Worm (Caenorhabditis elegans) whole organism, L1 larva: Measurements from ENCODE around the gene mrps-35.

Source experiments
- C04F5.9 ChIP-seq: sonication (generic microtip); optimal IDR thresholded peaks from 2 replicates; lab custom pipeline; 2016; ENCODE audit warnings: missing genetic modification characterization, missing compliant biosample characterization
- C16A3.4 ChIP-seq: fragments of 150-350 bp; optimal IDR thresholded peaks from 2 replicates; lab custom pipeline; 2014; ENCODE audit warnings: missing biosample characterization, missing genetic modification characterization
- aha-1 ChIP-seq: fragments of 150-350 bp; optimal IDR thresholded peaks from 2 replicates; lab custom pipeline; 2014; ENCODE audit warnings: missing biosample characterization, missing genetic modification characterization
- ceh-63 ChIP-seq: fragments of 200-800 bp; sonication (Bioruptor generic); optimal IDR thresholded peaks from 2 replicates; lab custom pipeline; 2018; ENCODE audit warnings: mild to moderate bottlenecking, missing genetic modification characterization, missing compliant biosample characterization
- ceh-88 ChIP-seq: fragments of 200-800 bp; sonication (Bioruptor generic); IDR thresholded peaks from 2 replicates; pipeline ENCODE4 v1.3.6; 2022; ENCODE audit warnings: missing genetic modification characterization, missing compliant biosample characterization
- ceh-90 ChIP-seq: sonication (generic microtip); optimal IDR thresholded peaks from 2 replicates; lab custom pipeline; 2016; ENCODE audit warnings: missing genetic modification characterization, missing compliant biosample characterization
- ces-1 ChIP-seq: fragments of 150-350 bp; optimal IDR thresholded peaks from 2 replicates; lab custom pipeline; 2014; ENCODE audit warnings: missing biosample characterization, missing genetic modification reagents, missing genetic modification characterization
- dsc-1 ChIP-seq: sonication (generic microtip); optimal IDR thresholded peaks from 2 replicates; lab custom pipeline; 2016; ENCODE audit warnings: mild to moderate bottlenecking, missing genetic modification characterization, missing compliant biosample characterization
- efl-1 ChIP-seq, 4 experiments: fragments of 150-350 bp; optimal IDR thresholded peaks in 3 of 4; peaks in 1 of 4; 1 replicate in 1 of 4; 2 replicates in 3 of 4; lab custom pipeline; 2014; ENCODE audit warnings: missing biosample characterization in 2 of 4, missing genetic modification characterization in 2 of 4, missing genetic modification reagents in 2 of 4
- elt-2 ChIP-seq: sonication (generic microtip); optimal IDR thresholded peaks from 2 replicates; lab custom pipeline; 2016; ENCODE audit warnings: missing genetic modification characterization, mild to moderate bottlenecking, inconsistent platforms, missing compliant biosample characterization, missing genetic modification reagents
- fkh-10 ChIP-seq: sonication (generic microtip); optimal IDR thresholded peaks from 2 replicates; lab custom pipeline; 2017; ENCODE audit warnings: missing biosample characterization, missing genetic modification reagents, missing genetic modification characterization
- hlh-17 ChIP-seq: fragments of 200-800 bp; sonication (Bioruptor generic); optimal IDR thresholded peaks from 2 replicates; lab custom pipeline; 2018; ENCODE audit warnings: missing genetic modification characterization, mild to moderate bottlenecking, missing compliant biosample characterization, moderate library complexity, borderline replicate concordance
- hlh-4 ChIP-seq: sonication (generic microtip); optimal IDR thresholded peaks from 2 replicates; lab custom pipeline; 2016; ENCODE audit warnings: mild to moderate bottlenecking, missing genetic modification characterization, missing compliant biosample characterization
- hpl-2 ChIP-seq: fragments of 150-350 bp; optimal IDR thresholded peaks from 2 replicates; lab custom pipeline; 2014; ENCODE audit warnings: missing biosample characterization, missing genetic modification reagents, missing genetic modification characterization
- jun-1 ChIP-seq: fragments of 150-350 bp; optimal IDR thresholded peaks from 2 replicates; lab custom pipeline; 2014; ENCODE audit warnings: missing biosample characterization, missing genetic modification reagents, missing genetic modification characterization
- lin-15B ChIP-seq: fragments of 150-350 bp; sonication (generic microtip); optimal IDR thresholded peaks from 3 replicates; lab custom pipeline; 2014; ENCODE audit warnings: missing biosample characterization, missing genetic modification characterization
- lin-39 ChIP-seq: fragments of 150-350 bp; optimal IDR thresholded peaks from 2 replicates; lab custom pipeline; 2014; ENCODE audit warnings: missing biosample characterization, missing genetic modification reagents, missing genetic modification characterization
- lir-3 ChIP-seq: sonication (generic microtip); optimal IDR thresholded peaks from 2 replicates; lab custom pipeline; 2016; ENCODE audit warnings: mild to moderate bottlenecking, missing genetic modification characterization, moderate library complexity, missing compliant biosample characterization; ENCODE audit not compliant: poor library complexity
- lsy-2 ChIP-seq, 2 experiments: fragments of 150-350 bp; optimal IDR thresholded peaks; 2 replicates each; lab custom pipeline; 2014; ENCODE audit warnings: missing biosample characterization in 2 of 2, missing genetic modification characterization in 2 of 2
- mdl-1 ChIP-seq, 2 experiments: fragments of 150-350 bp; optimal IDR thresholded peaks; 2 replicates each; lab custom pipeline; 2014 to 2017; ENCODE audit warnings: missing biosample characterization in 2 of 2, missing genetic modification characterization in 2 of 2, inconsistent platforms in 1 of 2
- mef-2 ChIP-seq: fragments of 150-350 bp; optimal IDR thresholded peaks from 2 replicates; lab custom pipeline; 2014; ENCODE audit warnings: missing biosample characterization, missing genetic modification characterization
- nhr-12 ChIP-seq: sonication (generic microtip); optimal IDR thresholded peaks from 2 replicates; lab custom pipeline; 2017; ENCODE audit warnings: missing biosample characterization, missing genetic modification characterization
- nhr-19 ChIP-seq: fragments of 200-800 bp; sonication (Bioruptor generic); conservative IDR thresholded peaks from 2 replicates; pipeline ENCODE4 v1.3.6; 2022; ENCODE audit warnings: missing genetic modification characterization, missing compliant biosample characterization
- nhr-20 ChIP-seq: sonication (generic microtip); optimal IDR thresholded peaks from 2 replicates; lab custom pipeline; 2016; ENCODE audit warnings: mild to moderate bottlenecking, missing genetic modification characterization, missing compliant biosample characterization
- nhr-237 ChIP-seq: fragments of 150-350 bp; optimal IDR thresholded peaks from 2 replicates; lab custom pipeline; 2014; ENCODE audit warnings: missing biosample characterization, missing genetic modification characterization
- nhr-71 ChIP-seq: sonication (generic microtip); optimal IDR thresholded peaks from 2 replicates; lab custom pipeline; 2016; ENCODE audit warnings: mild to moderate bottlenecking, missing genetic modification characterization, moderate library complexity, missing compliant biosample characterization
- pax-3 ChIP-seq: fragments of 200-800 bp; sonication (Bioruptor generic); optimal IDR thresholded peaks from 2 replicates; lab custom pipeline; 2018; ENCODE audit warnings: mild to moderate bottlenecking, missing genetic modification characterization, moderate library complexity, missing compliant biosample characterization
- pqm-1 ChIP-seq: sonication (generic microtip); optimal IDR thresholded peaks from 3 replicates; lab custom pipeline; 2017; ENCODE audit warnings: missing biosample characterization, missing genetic modification characterization
- sox-4 ChIP-seq: sonication (generic microtip); optimal IDR thresholded peaks from 2 replicates; lab custom pipeline; 2016; ENCODE audit warnings: missing genetic modification characterization, missing compliant biosample characterization
- tlp-1 ChIP-seq: fragments of 150-350 bp; optimal IDR thresholded peaks from 2 replicates; lab custom pipeline; 2014; ENCODE audit warnings: missing biosample characterization, missing genetic modification characterization
- unc-30 ChIP-seq: sonication (generic microtip); optimal IDR thresholded peaks from 2 replicates; lab custom pipeline; 2017; ENCODE audit warnings: missing biosample characterization, missing genetic modification characterization
- unc-62 ChIP-seq: fragments of 150-350 bp; optimal IDR thresholded peaks from 2 replicates; lab custom pipeline; 2014; ENCODE audit warnings: missing biosample characterization, missing genetic modification reagents, missing genetic modification characterization
- unc-86 ChIP-seq: sonication (generic microtip); optimal IDR thresholded peaks from 2 replicates; lab custom pipeline; 2016; ENCODE audit warnings: missing genetic modification characterization, missing compliant biosample characterization
- vab-15 ChIP-seq: sonication (generic microtip); optimal IDR thresholded peaks from 2 replicates; lab custom pipeline; 2017; ENCODE audit warnings: missing genotype, mild to moderate bottlenecking, missing genetic modification characterization, missing compliant biosample characterization
- zip-4 ChIP-seq: fragments of 200-800 bp; sonication (Bioruptor generic); optimal IDR thresholded peaks from 2 replicates; lab custom pipeline; 2018; ENCODE audit warnings: mild to moderate bottlenecking, missing genetic modification characterization, moderate library complexity, missing compliant biosample characterization
- ztf-11 ChIP-seq, 2 experiments: sonication (generic microtip); optimal IDR thresholded peaks; 2 replicates each; lab custom pipeline; 2016 to 2017; ENCODE audit warnings: missing genetic modification characterization in 2 of 2, missing biosample characterization in 1 of 2, missing compliant biosample characterization in 1 of 2

mrps-35 gene

DNA sequence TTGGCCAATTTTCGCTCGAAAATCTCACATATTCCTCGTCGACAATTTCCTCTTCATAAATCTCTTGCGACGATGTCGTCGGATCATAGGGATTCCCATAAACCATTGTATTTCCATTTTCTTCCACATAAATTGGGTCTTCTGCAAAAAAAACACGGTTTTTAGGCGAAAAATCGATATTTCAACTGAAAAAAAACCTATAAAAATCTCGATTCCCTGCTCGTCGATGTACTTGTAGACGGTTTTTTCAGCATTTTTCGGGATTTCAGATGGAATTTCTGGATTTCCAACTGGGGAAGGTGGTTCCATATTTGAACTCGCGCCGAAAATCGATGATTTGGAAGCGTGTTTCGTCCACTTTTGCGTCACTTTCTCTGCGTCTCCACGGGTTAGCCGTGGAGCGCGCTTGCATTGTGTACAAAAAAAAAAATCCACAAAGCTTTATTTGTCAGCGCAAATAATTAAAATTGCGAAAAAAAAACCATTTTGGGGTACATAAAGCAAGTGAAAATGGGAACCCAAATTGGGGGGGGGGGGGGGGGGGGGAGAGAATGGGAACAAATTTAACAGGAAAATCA lies 13.5 kb upstream of the mrps-35 start, which contains the start of gene Y39B6A.43 (continued):
- TF ChIP-seq aha-1 (tag; lab: Kevin White, UChicago), result peak; percentile 94
- peak; percentile 96 for TF ChIP-seq fkh-10 (GFP tag; lab: Kevin White, UChicago)
- peak; percentile 99 to 100 for TF ChIP-seq efl-1 (optimal IDR thresholded peaks at IDR 0.05; lab: Kevin White, UChicago)
- TF ChIP-seq efl-1 (GFP tag; optimal IDR thresholded peaks at IDR 0.05 in 1 of 2; lab: Kevin White, UChicago), result peak; percentile 93 to 100
- peak; percentile 85 for TF ChIP-seq lir-3 (tag; lab: Kevin White, UChicago)
- peak; percentile 88 for TF ChIP-seq nhr-237 (tag; lab: Kevin White, UChicago)
- TF ChIP-seq zip-4 (GFP tag; lab: Kevin White, UChicago), result peak; percentile 87
- peak; percentile 99 for TF ChIP-seq nhr-19 (GFP tag; lab: Robert Waterston, UW)
- peak; percentile 90 for TF ChIP-seq dsc-1
- no peak for TF ChIP-seq tlp-1 (tag; lab: Kevin White, UChicago)
- TF ChIP-seq ceh-63 (GFP tag; lab: Kevin White, UChicago), result no peak
- TF ChIP-seq lin-15B (tag; lab: Kevin White, UChicago), result peak; percentile 97
- TF ChIP-seq sox-4 (tag; lab: Kevin White, UChicago), result peak; percentile 66
- TF ChIP-seq nhr-20 (tag; lab: Kevin White, UChicago), result peak; percentile 95
- peak; percentile 97 for TF ChIP-seq lsy-2 (tag; optimal IDR thresholded peaks at IDR 0.05; lab: Kevin White, UChicago)
- TF ChIP-seq ceh-90 (tag; lab: Kevin White, UChicago), result peak; percentile 63
- peak; percentile 68 for TF ChIP-seq hlh-17 (GFP tag; lab: Kevin White, UChicago)
- TF ChIP-seq mef-2 (tag; lab: Kevin White, UChicago), result peak; percentile 31
- peak in 1 of 2 experiments; percentile 88 for TF ChIP-seq ztf-11 (tag; optimal IDR thresholded peaks at IDR 0.05; lab: Kevin White, UChicago)
- peak; percentile 86 for TF ChIP-seq ceh-88 (GFP tag; lab: Robert Waterston, UW)
- TF ChIP-seq C04F5.9 (tag; lab: Kevin White, UChicago), result peak; percentile 80
- peak; percentile 96 for TF ChIP-seq hpl-2 (GFP tag; lab: Kevin White, UChicago)
- peak in 1 of 2 experiments; percentile 89 for TF ChIP-seq mdl-1 (tag; optimal IDR thresholded peaks at IDR 0.05; lab: Kevin White, UChicago)
- TF ChIP-seq C16A3.4, result peak; percentile 98
- TF ChIP-seq unc-62 (GFP tag; lab: Kevin White, UChicago), result no peak
- TF ChIP-seq ces-1, result no peak
- TF ChIP-seq lin-39 (tag; lab: Kevin White, UChicago), result peak; percentile 84
- TF ChIP-seq unc-86 (tag; lab: Kevin White, UChicago), result peak; percentile 96
- TF ChIP-seq hlh-4 (tag; lab: Kevin White, UChicago), result no peak
- peak; percentile 96 for TF ChIP-seq jun-1
- peak; percentile 98 for TF ChIP-seq nhr-71 (tag; lab: Kevin White, UChicago)
- peak; percentile 85 for TF ChIP-seq elt-2 (tag; lab: Kevin White, UChicago)
- no peak for TF ChIP-seq unc-30 (tag; lab: Kevin White, UChicago)

DNA sequence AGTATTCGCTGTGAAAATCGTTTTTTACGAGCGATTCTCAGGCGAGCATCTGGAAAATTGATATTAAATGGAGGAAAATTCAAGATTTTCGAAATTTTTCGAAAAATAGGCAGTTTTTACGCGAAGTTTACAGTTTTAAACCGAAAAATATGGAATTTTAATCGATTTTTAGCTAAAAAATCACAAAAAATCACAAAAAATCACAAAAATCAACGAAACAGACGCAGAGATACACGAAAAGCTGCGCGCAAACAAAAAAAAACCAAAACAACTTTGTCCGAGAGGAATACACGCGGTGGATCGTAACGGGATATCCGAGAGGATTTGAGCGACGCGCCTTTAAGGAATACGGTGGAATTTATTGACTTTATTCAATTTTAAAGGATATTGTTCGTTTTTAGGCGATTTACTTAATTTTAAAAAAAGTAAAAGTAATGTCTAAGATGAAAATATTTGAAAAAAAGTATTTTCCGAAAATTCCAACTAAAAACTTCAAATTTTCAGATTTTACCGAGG lies 11.5 kb upstream of the mrps-35 start, which contains the start of gene Y39B6A.42:
Gene Y39B6A.42, minus strand, starts transcription at position 51 of the 516 bp plus-strand sequence.
- TF ChIP-seq C16A3.4, result no peak
- TF ChIP-seq unc-62 (GFP tag; lab: Kevin White, UChicago), result no peak
- no peak for TF ChIP-seq pqm-1 (tag; lab: Kevin White, UChicago)
- TF ChIP-seq vab-15 (tag; lab: Kevin White, UChicago), result no peak
- no peak for TF ChIP-seq nhr-12
- no peak for TF ChIP-seq pax-3 (tag; lab: Kevin White, UChicago)

DNA sequence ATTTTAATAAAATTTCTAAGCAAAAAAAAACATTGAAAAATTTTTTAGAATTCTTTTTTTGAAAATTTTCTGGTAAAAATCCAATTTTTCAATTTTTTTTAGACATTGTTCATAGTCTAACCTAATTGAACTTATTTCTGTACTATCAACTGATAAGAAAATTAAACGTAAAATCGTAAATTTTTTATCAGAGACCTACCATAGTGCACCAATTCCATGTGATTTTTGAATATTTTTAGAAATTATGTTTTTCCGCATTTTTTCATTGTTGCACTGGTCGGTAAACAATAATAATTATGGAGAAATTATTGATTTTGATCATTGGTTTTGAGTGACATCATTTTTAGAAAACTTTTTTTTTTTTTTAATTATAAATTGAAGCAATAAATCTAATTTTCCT lies 4.6 kb upstream of the mrps-35 start:
- TF ChIP-seq ztf-11 (tag; optimal IDR thresholded peaks at IDR 0.05; lab: Kevin White, UChicago), result no peak
